Fruit fly (Drosophila melanogaster): ENCODE data around the gene Jon74E.

The Jon74E gene

DNA sequence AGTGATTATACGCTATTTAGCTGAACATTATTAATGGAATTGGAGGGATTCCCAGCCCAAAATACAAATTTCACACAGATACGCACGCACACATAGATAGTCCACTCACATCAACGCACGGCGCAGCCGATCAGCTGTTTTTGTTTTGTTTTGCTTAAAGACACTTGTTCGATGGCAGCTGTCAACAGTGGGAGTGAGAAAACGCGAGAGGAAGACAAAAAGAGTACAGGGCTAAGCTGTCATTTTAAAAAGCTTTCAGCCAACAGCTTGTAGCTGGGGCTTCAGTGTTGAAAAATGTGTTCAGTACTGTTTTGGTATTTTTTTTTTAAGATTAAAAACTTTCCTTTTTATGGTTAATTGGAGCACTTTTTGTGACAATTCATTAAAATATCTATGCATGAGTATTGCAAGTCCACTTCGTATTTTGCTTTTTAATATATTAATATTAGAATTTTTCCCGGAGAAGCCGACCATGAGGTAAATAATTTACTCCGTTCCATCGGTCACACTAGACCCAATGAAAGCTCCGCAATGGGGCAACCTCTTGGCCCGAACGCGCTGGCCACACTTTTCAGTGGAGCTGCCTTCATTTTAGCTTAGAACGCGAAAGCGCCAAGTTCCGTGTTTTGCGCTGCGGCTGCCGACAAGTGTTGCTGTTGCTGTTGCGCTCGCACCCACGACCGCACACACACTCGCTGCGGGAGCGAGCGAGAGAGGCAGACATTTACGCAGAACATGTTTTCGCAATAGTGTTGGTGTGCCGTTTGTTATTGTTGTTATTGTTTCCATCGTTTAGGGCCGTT is 15.8 kb downstream of the Jon74E start (continued):
- TF ChIP-seq ATbp (GFP tag; optimal IDR thresholded peaks at IDR 0.05) (no peak), cad (GFP tag; optimal IDR thresholded peaks at IDR 0.05) (no peak), HHEX (GFP tag; optimal IDR thresholded peaks at IDR 0.05) (peak; percentile 10), CG31365 (tag; optimal IDR thresholded peaks at IDR 0.05) (no peak), exex (tag; optimal IDR thresholded peaks at IDR 0.05) (peak; percentile 76), CG2116 (GFP tag; optimal IDR thresholded peaks at IDR 0.05) (peak; percentile 13), CG14860 (GFP tag; IDR thresholded peaks at IDR 0.05; ENCODE audit: partially characterized antibody) (no peak), Opbp (GFP tag; IDR thresholded peaks at IDR 0.05; ENCODE audit: partially characterized antibody) (peak; percentile 71; the same call in 2 of the 3 replicates), CG9215 (GFP tag; IDR thresholded peaks at IDR 0.05) (0 out of 2 replicates have a peak, but pooled peaks have one; percentile 41), sqz (GFP tag; optimal IDR thresholded peaks at IDR 0.05) (peak; percentile 17), CG7786 (GFP tag; optimal IDR thresholded peaks at IDR 0.05) (no peak), mam (GFP tag; optimal IDR thresholded peaks at IDR 0.05) (peak; percentile 12), mld (GFP tag; IDR thresholded peaks at IDR 0.05; ENCODE audit: partially characterized antibody) (no peak; the same call in 2 of the 3 replicates), sna (GFP tag; IDR thresholded peaks at IDR 0.05; ENCODE audit: partially characterized antibody) (peak; percentile 41), nmo (GFP tag; optimal IDR thresholded peaks at IDR 0.05) (peak; percentile 64), Mad (GFP tag; optimal IDR thresholded peaks at IDR 0.05) (no peak), Doc3 (GFP tag; IDR thresholded peaks at IDR 0.05; ENCODE audit: partially characterized antibody) (no peak), CG10366 (GFP tag; IDR thresholded peaks at IDR 0.05) (peak; percentile 32; the same call in 1 of the 2 replicates), jumu (GFP tag; optimal IDR thresholded peaks at IDR 0.05) (no peak), CG1602 (GFP tag; optimal IDR thresholded peaks at IDR 0.05) (peak; percentile 36), CG12219 (GFP tag; optimal IDR thresholded peaks at IDR 0.05) (no peak), B-H1 (GFP tag; IDR thresholded peaks at IDR 0.05) (no peak), Aef1 (GFP tag; IDR thresholded peaks at IDR 0.05) (peak; percentile 70), CG3847 (GFP tag; IDR thresholded peaks at IDR 0.05) (peak; percentile 77), dpn (GFP tag; optimal IDR thresholded peaks at IDR 0.05) (peak; percentile 56 to 60), yki (optimal IDR thresholded peaks at IDR 0.05) (no peak), lov (optimal IDR thresholded peaks at IDR 0.05) (no peak), lov (GFP tag; IDR thresholded peaks at IDR 0.05) (no peak), run (tag; optimal IDR thresholded peaks at IDR 0.05) (no peak), CG9876 (GFP tag; optimal IDR thresholded peaks at IDR 0.05) (no peak), tup (GFP tag; optimal IDR thresholded peaks at IDR 0.05) (peak; percentile 12), CG11247 (GFP tag; IDR thresholded peaks at IDR 0.05) (no peak), inv (GFP tag; IDR thresholded peaks at IDR 0.05; ENCODE audit: partially characterized antibody) (peak; percentile 40; the same call in 1 of the 2 replicates), CG11695 (GFP tag; IDR thresholded peaks at IDR 0.05) (no peak), CG7556 (GFP tag; optimal IDR thresholded peaks at IDR 0.05) (peak; percentile 42), Dip3 (GFP tag; optimal IDR thresholded peaks at IDR 0.05) (peak; percentile 24), crc (GFP tag; optimal IDR thresholded peaks at IDR 0.05) (no peak), bab2 (GFP tag; optimal IDR thresholded peaks at IDR 0.05) (peak; percentile 27), crol (GFP tag; IDR thresholded peaks at IDR 0.05) (no peak), Asciz (GFP tag; optimal IDR thresholded peaks at IDR 0.05) (peak; percentile 16), CG6791 (GFP tag; IDR thresholded peaks at IDR 0.05; ENCODE audit: partially characterized antibody) (no peak), Six4 (GFP tag; optimal IDR thresholded peaks at IDR 0.05) (no peak), CG1529 (GFP tag; optimal IDR thresholded peaks at IDR 0.05) (peak; percentile 19), trem (tag; optimal IDR thresholded peaks at IDR 0.05) (peak; percentile 3), CG4282 (GFP tag; optimal IDR thresholded peaks at IDR 0.05) (no peak), CG9727 (GFP tag; optimal IDR thresholded peaks at IDR 0.05) (peak; percentile 60), CG8924 (tag; optimal IDR thresholded peaks at IDR 0.05) (peak; percentile 37), Abd-B (GFP tag; optimal IDR thresholded peaks at IDR 0.05) (peak; percentile 43), CrebB (tag; optimal IDR thresholded peaks at IDR 0.05) (peak; percentile 69)
